Fruit fly (Drosophila melanogaster) whole organism, embryonic: ENCODE results near the gene CG14684.

Source experiments
- Atf-2 ChIP-seq: fragments of 200-800 bp; sonication (Bioruptor generic); optimal IDR thresholded peaks from 2 replicates; lab custom pipeline; 2016; ENCODE audit warnings: missing biosample characterization, missing genetic modification characterization
- CG10147 ChIP-seq: fragments of 200-800 bp; sonication (Bioruptor generic); optimal IDR thresholded peaks from 2 replicates; lab custom pipeline; 2019; ENCODE audit warnings: missing biosample characterization, mild to moderate bottlenecking, missing genetic modification characterization, moderate library complexity
- CG10209 ChIP-seq: fragments of 200-800 bp; sonication (Bioruptor generic); optimal IDR thresholded peaks from 3 replicates; lab custom pipeline; 2017; ENCODE audit warnings: missing biosample characterization, mild to moderate bottlenecking, missing genetic modification characterization, missing genetic modification reagents
- CG11398 ChIP-seq: fragments of 200-800 bp; sonication (Bioruptor generic); optimal IDR thresholded peaks from 2 replicates; lab custom pipeline; 2016; ENCODE audit warnings: missing biosample characterization, missing genetic modification characterization
- CG14014 ChIP-seq: fragments of 200-800 bp; sonication (Bioruptor generic); IDR thresholded peaks from 2 replicates; pipeline ENCODE4 v1.3.6; 2022; ENCODE audit warnings: missing biosample characterization, missing genetic modification characterization
- CG14965 ChIP-seq: fragments of 200-800 bp; sonication (Bioruptor generic); optimal IDR thresholded peaks from 2 replicates; lab custom pipeline; 2016; ENCODE audit warnings: missing biosample characterization, missing genetic modification characterization, borderline replicate concordance
- CG1647 ChIP-seq: fragments of 200-800 bp; sonication (Bioruptor generic); optimal IDR thresholded peaks from 3 replicates; lab custom pipeline; 2016; ENCODE audit warnings: missing biosample characterization, missing genetic modification characterization
- CG17385 ChIP-seq: fragments of 200-800 bp; sonication (Bioruptor generic); optimal IDR thresholded peaks from 3 replicates; lab custom pipeline; 2018; ENCODE audit warnings: missing biosample characterization, mild to moderate bottlenecking, missing genetic modification characterization
- CG18262 ChIP-seq: fragments of 200-800 bp; optimal IDR thresholded peaks from 3 replicates; lab custom pipeline; 2019; ENCODE audit warnings: missing biosample characterization, mild to moderate bottlenecking, missing genetic modification characterization, moderate library complexity
- CG2120 ChIP-seq: fragments of 200-800 bp; sonication (Bioruptor generic); optimal IDR thresholded peaks from 3 replicates; lab custom pipeline; 2016; ENCODE audit warnings: missing biosample characterization, missing genetic modification characterization
- CG2875 ChIP-seq: fragments of 200-800 bp; sonication (Bioruptor generic); optimal IDR thresholded peaks from 2 replicates; lab custom pipeline; 2017; ENCODE audit warnings: missing biosample characterization, mild to moderate bottlenecking, missing genetic modification characterization, missing genetic modification reagents
- CG34224 ChIP-seq: fragments of 200-800 bp; sonication (Bioruptor generic); IDR thresholded peaks from 3 replicates; pipeline ENCODE4 v1.3.6; 2022; ENCODE audit warnings: missing biosample characterization, missing genetic modification characterization; ENCODE audit not compliant: partially characterized antibody
- CG4424 ChIP-seq: fragments of 200-800 bp; sonication (Bioruptor generic); optimal IDR thresholded peaks from 3 replicates; lab custom pipeline; 2016; ENCODE audit warnings: missing biosample characterization, missing genetic modification characterization
- CG5245 ChIP-seq: fragments of 200-800 bp; sonication (Bioruptor generic); optimal IDR thresholded peaks from 3 replicates; lab custom pipeline; 2016; ENCODE audit warnings: missing biosample characterization, missing genetic modification characterization
- CG6813 ChIP-seq: fragments of 200-800 bp; sonication (Bioruptor generic); optimal IDR thresholded peaks from 2 replicates; lab custom pipeline; 2017; ENCODE audit warnings: missing biosample characterization, missing genetic modification characterization, mild to moderate bottlenecking, moderate library complexity, missing genetic modification reagents
- CG7372 ChIP-seq: fragments of 200-800 bp; sonication (Bioruptor generic); IDR thresholded peaks from 2 replicates; pipeline ENCODE4 v1.3.6; 2022; ENCODE audit warnings: missing biosample characterization, missing genetic modification characterization
- CG9609 ChIP-seq: fragments of 200-800 bp; sonication (Bioruptor generic); optimal IDR thresholded peaks from 3 replicates; lab custom pipeline; 2016; ENCODE audit warnings: missing biosample characterization, missing genetic modification characterization
- CG9932 ChIP-seq: fragments of 200-800 bp; sonication (Bioruptor generic); IDR thresholded peaks from 2 replicates; pipeline ENCODE4 v1.3.6; 2022; ENCODE audit warnings: missing biosample characterization, missing genetic modification characterization
- Dad ChIP-seq: fragments of 200-800 bp; sonication (Bioruptor generic); optimal IDR thresholded peaks from 3 replicates; lab custom pipeline; 2016; ENCODE audit warnings: missing biosample characterization, missing genetic modification characterization
- Doc3 ChIP-seq: fragments of 200-800 bp; sonication (Bioruptor generic); IDR thresholded peaks from 3 replicates; pipeline ENCODE4 v1.3.6; 2022; ENCODE audit warnings: missing biosample characterization, missing genetic modification characterization; ENCODE audit not compliant: partially characterized antibody
- Dp ChIP-seq: fragments of 200-800 bp; sonication (Bioruptor generic); optimal IDR thresholded peaks from 2 replicates; lab custom pipeline; 2018; ENCODE audit warnings: missing biosample characterization, mild to moderate bottlenecking, missing genetic modification characterization, moderate library complexity
- Elba2 ChIP-seq: fragments of 200-800 bp; sonication (Bioruptor generic); optimal IDR thresholded peaks from 3 replicates; lab custom pipeline; 2016; ENCODE audit warnings: missing biosample characterization, missing genetic modification characterization
- Mad ChIP-seq: fragments of 200-800 bp; sonication (Bioruptor generic); optimal IDR thresholded peaks from 2 replicates; lab custom pipeline; 2016; ENCODE audit warnings: missing biosample characterization, missing genetic modification characterization
- Pdp1 ChIP-seq, 2 experiments: fragments of 200-800 bp; sonication (Bioruptor generic); optimal IDR thresholded peaks; 3 replicates each; lab custom pipeline; 2016; ENCODE audit warnings: missing biosample characterization in 2 of 2, missing genetic modification characterization in 2 of 2, mild to moderate bottlenecking in 1 of 2, moderate library complexity in 1 of 2
- Sin3A ChIP-seq: fragments of >200 bp; optimal IDR thresholded peaks from 2 replicates; lab custom pipeline; 2018
- Sox100B ChIP-seq: fragments of 200-800 bp; sonication (Bioruptor generic); optimal IDR thresholded peaks from 3 replicates; lab custom pipeline; 2018; ENCODE audit warnings: missing biosample characterization, mild to moderate bottlenecking, missing genetic modification characterization
- Usf ChIP-seq: fragments of 200-800 bp; sonication (Bioruptor generic); optimal IDR thresholded peaks from 2 replicates; lab custom pipeline; 2017; ENCODE audit warnings: missing genotype, missing biosample characterization, missing genetic modification characterization
- ab ChIP-seq: fragments of 200-800 bp; sonication (Bioruptor generic); optimal IDR thresholded peaks from 2 replicates; lab custom pipeline; 2016; ENCODE audit warnings: missing biosample characterization, missing genetic modification characterization
- al ChIP-seq: fragments of 200-800 bp; sonication (Bioruptor generic); IDR thresholded peaks from 2 replicates; pipeline ENCODE4 v1.3.6; 2022; ENCODE audit warnings: missing biosample characterization, missing genetic modification characterization
- ase ChIP-seq: fragments of 200-800 bp; sonication (Bioruptor generic); IDR thresholded peaks from 3 replicates; pipeline ENCODE4 v1.3.6; 2022; ENCODE audit warnings: missing biosample characterization, missing genetic modification characterization
- ato ChIP-seq: fragments of 200-800 bp; sonication (Bioruptor generic); IDR thresholded peaks from 2 replicates; pipeline ENCODE4 v1.3.6; 2022; ENCODE audit warnings: missing biosample characterization, missing genetic modification characterization; ENCODE audit not compliant: partially characterized antibody
- bab2 ChIP-seq: fragments of 200-800 bp; sonication (Bioruptor generic); optimal IDR thresholded peaks from 2 replicates; lab custom pipeline; 2016; ENCODE audit warnings: missing biosample characterization, missing genetic modification characterization
- bcd ChIP-seq: fragments of 200-800 bp; sonication (Bioruptor generic); optimal IDR thresholded peaks from 2 replicates; lab custom pipeline; 2017; ENCODE audit warnings: missing biosample characterization, mild to moderate bottlenecking, missing genetic modification characterization
- bowl ChIP-seq: fragments of 200-800 bp; sonication (Bioruptor generic); IDR thresholded peaks from 2 replicates; pipeline ENCODE4 v1.3.6; 2022; ENCODE audit warnings: missing biosample characterization, missing genetic modification characterization
- chif ChIP-seq, 2 experiments: fragments of 200-800 bp; sonication (Bioruptor generic); optimal IDR thresholded peaks; 3 replicates each; lab custom pipeline; 2016; ENCODE audit warnings: missing biosample characterization in 2 of 2, missing genetic modification characterization in 2 of 2
- dm ChIP-seq: fragments of 200-800 bp; sonication (Bioruptor generic); optimal IDR thresholded peaks from 3 replicates; lab custom pipeline; 2016; ENCODE audit warnings: missing biosample characterization, missing genetic modification characterization
- en ChIP-seq: fragments of 200-800 bp; sonication (Bioruptor generic); optimal IDR thresholded peaks from 2 replicates; lab custom pipeline; 2016; ENCODE audit warnings: missing biosample characterization, missing genetic modification characterization
- eve ChIP-seq, 2 experiments: fragments of >200 bp; optimal IDR thresholded peaks; 2 replicates each; lab custom pipeline; 2017; ENCODE audit warnings: missing biosample characterization in 2 of 2, missing genetic modification characterization in 2 of 2
- fu2 ChIP-seq: fragments of 200-800 bp; sonication (Bioruptor generic); optimal IDR thresholded peaks from 2 replicates; lab custom pipeline; 2016; ENCODE audit warnings: missing biosample characterization, missing genetic modification characterization
- grn ChIP-seq: fragments of 200-800 bp; sonication (Bioruptor generic); optimal IDR thresholded peaks from 3 replicates; lab custom pipeline; 2017; ENCODE audit warnings: missing biosample characterization, missing genetic modification characterization
- hb ChIP-seq: fragments of 200-800 bp; sonication (Bioruptor generic); IDR thresholded peaks from 3 replicates; pipeline ENCODE4 v1.3.6; 2022; ENCODE audit warnings: missing biosample characterization, missing genetic modification characterization; ENCODE audit not compliant: partially characterized antibody
- luna ChIP-seq: fragments of 200-800 bp; sonication (Bioruptor generic); optimal IDR thresholded peaks from 2 replicates; lab custom pipeline; 2016; ENCODE audit warnings: missing biosample characterization, missing genetic modification characterization
- mam ChIP-seq: fragments of 200-800 bp; sonication (Bioruptor generic); optimal IDR thresholded peaks from 3 replicates; lab custom pipeline; 2016; ENCODE audit warnings: missing biosample characterization, missing genetic modification characterization
- nerfin-2 ChIP-seq: fragments of 200-800 bp; sonication (Bioruptor generic); IDR thresholded peaks from 2 replicates; pipeline ENCODE4 v1.3.6; 2022; ENCODE audit warnings: missing biosample characterization, missing genetic modification characterization; ENCODE audit not compliant: partially characterized antibody
- pnt ChIP-seq: fragments of 200-800 bp; sonication (Bioruptor generic); optimal IDR thresholded peaks from 3 replicates; lab custom pipeline; 2016; ENCODE audit warnings: missing biosample characterization, missing genetic modification characterization
- pum ChIP-seq: fragments of 200-800 bp; sonication (Bioruptor generic); optimal IDR thresholded peaks from 2 replicates; lab custom pipeline; 2016; ENCODE audit warnings: missing biosample characterization, missing genetic modification characterization
- row ChIP-seq: fragments of 200-800 bp; sonication (Bioruptor generic); IDR thresholded peaks from 3 replicates; pipeline ENCODE4 v1.3.6; 2022; ENCODE audit warnings: missing biosample characterization, missing genetic modification characterization
- sug ChIP-seq: fragments of 200-800 bp; optimal IDR thresholded peaks from 2 replicates; lab custom pipeline; 2019; ENCODE audit warnings: missing biosample characterization, mild to moderate bottlenecking, missing genetic modification characterization, moderate library complexity
- tgo ChIP-seq: fragments of 200-800 bp; sonication (Bioruptor generic); IDR thresholded peaks from 3 replicates; pipeline ENCODE4 v1.3.6; 2022; ENCODE audit warnings: missing biosample characterization, missing genetic modification characterization
- trem ChIP-seq: fragments of 200-800 bp; optimal IDR thresholded peaks from 3 replicates; lab custom pipeline; 2019; ENCODE audit warnings: missing biosample characterization, mild to moderate bottlenecking, missing genetic modification characterization, moderate library complexity
- unc-4 ChIP-seq: fragments of 200-800 bp; sonication (Bioruptor generic); IDR thresholded peaks from 2 replicates; pipeline ENCODE4 v1.3.6; 2022; ENCODE audit warnings: missing biosample characterization, missing genetic modification characterization; ENCODE audit not compliant: partially characterized antibody

The CG14684 gene

DNA sequence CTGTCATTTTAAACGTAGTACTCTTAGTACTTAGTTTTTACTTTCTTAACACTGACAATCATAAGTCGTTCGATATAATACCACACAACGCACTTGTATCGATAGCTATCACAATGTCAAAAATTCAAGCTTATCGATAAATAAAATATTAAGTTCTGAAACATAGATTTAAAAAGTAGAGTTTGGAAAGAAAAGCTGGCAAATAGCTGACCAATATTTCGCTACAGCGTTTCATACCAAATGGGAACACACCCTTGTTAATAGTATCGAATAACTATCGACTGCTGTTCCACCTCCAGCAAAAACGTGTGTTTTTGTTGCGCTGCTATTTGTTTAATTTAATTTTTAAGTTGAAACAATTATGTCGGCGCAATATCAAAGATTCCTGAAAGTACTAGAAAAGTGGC, 10.4 kb upstream of the CG14684 start, which contains the start of the genes pug, CG14683 and CG46459 (continued):
- TF ChIP-seq CG34224 (GFP tag; lab: Robert Waterston, UW) (peak; percentile 98), al (peak; percentile 21; the same call in 1 of the 2 replicates), CG9932 (GFP tag; lab: Robert Waterston, UW) (peak; percentile 70), CG5245 (GFP tag; lab: Kevin White, UChicago) (peak; percentile 42), Mad (GFP tag; lab: Kevin White, UChicago) (peak; percentile 41), Elba2 (no peak), chif (GFP tag; optimal IDR thresholded peaks at IDR 0.05; lab: Kevin White, UChicago) (peak in 1 of 2 experiments; percentile 21), dm (GFP tag; lab: Kevin White, UChicago) (peak; percentile 73), CG18262 (peak; percentile 26), unc-4 (GFP tag; lab: Robert Waterston, UW) (peak; percentile 96), Pdp1 (GFP tag; optimal IDR thresholded peaks at IDR 0.05; lab: Kevin White, UChicago) (peak; percentile 61 to 75), CG10209 (peak; percentile 20), fu2 (peak; percentile 11), CG1647 (peak; percentile 74), ato (GFP tag; lab: Robert Waterston, UW) (peak; percentile 90), hb (GFP tag; lab: Robert Waterston, UW) (peak; percentile 97), Doc3 (peak; percentile 96), CG11398 (GFP tag; lab: Kevin White, UChicago) (no peak), CG14014 (GFP tag; lab: Robert Waterston, UW) (0 out of 2 replicates have a peak, but pooled peaks have one; percentile 14), CG2875 (GFP tag; lab: Kevin White, UChicago) (no peak), Sox100B (GFP tag; lab: Kevin White, UChicago) (no peak), CG2120 (peak; percentile 64), ab (no peak), pnt (peak; percentile 17), eve (GFP tag; optimal IDR thresholded peaks at IDR 0.05; lab: Kevin White, UChicago) (no peak), pum (peak; percentile 45), grn (GFP tag; lab: Kevin White, UChicago) (no peak), bowl (GFP tag; lab: Robert Waterston, UW) (no peak), sug (tag; lab: Kevin White, UChicago) (peak; percentile 8), row (GFP tag; lab: Robert Waterston, UW) (peak; percentile 72), CG9609 (GFP tag; lab: Kevin White, UChicago) (peak; percentile 32), ase (no peak), CG7372 (GFP tag; lab: Robert Waterston, UW) (no peak), mam (GFP tag; lab: Kevin White, UChicago) (peak; percentile 71), Sin3A (lab: Kevin White, UChicago) (peak; percentile 29), Dad (no peak), Usf (GFP tag; lab: Kevin White, UChicago) (no peak), CG6813 (GFP tag; lab: Kevin White, UChicago) (no peak), en (GFP tag; lab: Kevin White, UChicago) (peak; percentile 20), CG17385 (no peak), Atf-2 (GFP tag; lab: Kevin White, UChicago) (peak; percentile 18), bab2 (GFP tag; lab: Kevin White, UChicago) (peak; percentile 21), CG10147 (peak; percentile 52), luna (peak; percentile 36), Dp (GFP tag; lab: Kevin White, UChicago) (peak; percentile 63), trem (tag; lab: Kevin White, UChicago) (peak; percentile 68), bcd (peak; percentile 16), tgo (GFP tag; lab: Robert Waterston, UW) (peak; percentile 23; the same call in 1 of the 3 replicates), CG4424 (GFP tag; lab: Kevin White, UChicago) (peak; percentile 40), CG14965 (GFP tag; lab: Kevin White, UChicago) (no peak), nerfin-2 (GFP tag; lab: Robert Waterston, UW) (peak; percentile 94)
